Worm (Caenorhabditis elegans): ENCODE measurements around the gene W03C9.8.

ce11 chrII:11958793-11959574 lies 10.4 kb downstream of the W03C9.8 start:
- TF ChIP-seq nhr-25 (tag; optimal IDR thresholded peaks at IDR 0.05) (no peak), lin-11 (tag; optimal IDR thresholded peaks at IDR 0.05) (peak; percentile 39), fos-1 (tag; optimal IDR thresholded peaks at IDR 0.05) (peak; percentile 16), unc-62 (GFP tag; optimal IDR thresholded peaks at IDR 0.05) (no peak), nhr-237 (tag; optimal IDR thresholded peaks at IDR 0.05) (no peak), sma-3 (GFP tag; optimal IDR thresholded peaks at IDR 0.05) (peak; percentile 39), ztf-4 (tag; optimal IDR thresholded peaks at IDR 0.05) (no peak), lin-13 (GFP tag; optimal IDR thresholded peaks at IDR 0.05) (peak; percentile 46), alr-1 (tag; optimal IDR thresholded peaks at IDR 0.05) (no peak)
